Worm (Caenorhabditis elegans): Measurements from ENCODE around the gene H12I13.1.

H12I13.1 gene

DNA sequence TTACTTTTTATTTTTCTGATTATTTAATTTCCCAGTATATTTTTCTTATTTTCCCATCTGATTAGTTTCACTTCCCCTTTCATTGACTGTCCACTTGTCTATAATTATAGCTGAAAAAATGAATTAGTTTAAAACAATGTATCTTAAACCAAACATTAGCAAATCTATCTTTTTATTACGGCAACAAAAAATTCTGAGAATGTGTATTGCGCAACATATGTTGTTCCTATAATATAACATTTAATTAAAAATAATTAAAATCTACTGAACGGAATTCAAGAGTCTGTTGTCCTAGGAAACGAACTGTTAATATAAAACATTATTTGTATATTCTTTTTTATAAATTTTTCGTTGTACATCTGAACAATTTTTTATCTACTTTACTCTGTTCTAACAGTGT, 43.0 kb upstream of the H12I13.1 start:
- TF ChIP-seq ccch-3 (GFP tag; optimal IDR thresholded peaks at IDR 0.05): no peak

DNA sequence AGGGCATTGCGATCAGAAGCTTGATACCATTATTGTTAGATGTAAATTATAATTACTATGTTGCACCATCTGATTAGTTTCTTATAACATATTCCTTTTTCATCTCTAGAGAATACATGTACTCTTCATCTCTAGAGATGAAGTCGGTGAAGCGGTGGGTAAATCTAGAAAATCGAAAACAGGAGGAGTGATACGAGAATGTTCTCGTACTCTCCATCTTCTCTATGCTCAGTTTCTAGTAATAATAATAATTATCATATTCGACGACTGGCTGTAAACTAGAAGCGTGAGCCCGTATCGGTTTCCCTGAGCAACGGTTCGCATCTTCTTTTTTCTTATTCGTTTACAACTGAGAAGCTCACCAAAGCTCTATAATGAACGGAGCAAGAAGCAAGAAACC, 40.8 kb upstream of the H12I13.1 start:
- TF ChIP-seq madf-3 (GFP tag; IDR thresholded peaks at IDR 0.05) (no peak), egl-44 (GFP tag; IDR thresholded peaks at IDR 0.05) (no peak)

ce11 chrII:6103986-6104385, 37.0 kb upstream of the H12I13.1 start:
- no peak for TF ChIP-seq F10E7.11 (tag; optimal IDR thresholded peaks at IDR 0.05)
- TF ChIP-seq snpc-4 (GFP tag; optimal IDR thresholded peaks at IDR 0.05): no peak
- TF ChIP-seq snpc-4 (tag; optimal IDR thresholded peaks at IDR 0.05): no peak
- no peak for TF ChIP-seq die-1 (tag; optimal IDR thresholded peaks at IDR 0.05)
- no peak for TF ChIP-seq aptf-3 (GFP tag; IDR thresholded peaks at IDR 0.05)

ce11 chrII:6101475-6101874, 34.5 kb upstream of the H12I13.1 start:
- TF ChIP-seq chd-7 (tag; optimal IDR thresholded peaks at IDR 0.05) (no peak), F39B2.1 (GFP tag; IDR thresholded peaks at IDR 0.05) (no peak), ekl-4 (GFP tag; IDR thresholded peaks at IDR 0.05) (no peak), lin-35 (GFP tag; optimal IDR thresholded peaks at IDR 0.05) (no peak), xnd-1 (tag; optimal IDR thresholded peaks at IDR 0.05) (no peak), F10E7.11 (tag; optimal IDR thresholded peaks at IDR 0.05) (no peak), unc-130 (GFP tag; optimal IDR thresholded peaks at IDR 0.05) (no peak), F49E8.2 (tag; optimal IDR thresholded peaks at IDR 0.05; ENCODE audit: insufficient read depth) (no peak), snpc-1.1 (tag; optimal IDR thresholded peaks at IDR 0.05; ENCODE audit: insufficient read depth) (no peak), hrde-1 (tag; optimal IDR thresholded peaks at IDR 0.05; ENCODE audit: borderline replicate concordance) (no peak), lag-1 (GFP tag; IDR thresholded peaks at IDR 0.05) (no peak), ztf-26 (tag; optimal IDR thresholded peaks at IDR 0.05) (no peak), rcor-1 (GFP tag; IDR thresholded peaks at IDR 0.05) (no peak)

DNA sequence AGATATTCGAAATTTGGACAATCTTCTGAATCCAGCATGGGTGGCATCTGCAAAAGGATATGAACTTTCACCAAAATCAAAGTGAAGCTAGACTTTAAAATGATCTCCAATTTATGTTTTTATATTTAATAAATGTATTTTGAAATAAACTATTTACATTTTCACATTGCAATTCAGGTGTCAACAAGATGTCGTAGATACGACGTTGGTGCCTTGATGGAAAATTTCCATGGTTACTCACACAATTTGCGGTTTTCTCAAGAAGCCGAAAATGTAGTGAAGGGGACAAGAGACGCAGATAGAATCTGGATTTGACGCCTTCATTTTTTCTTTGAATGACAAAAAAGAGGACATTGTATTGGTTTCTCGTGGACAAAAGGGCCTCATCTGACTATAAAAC, 32.5 kb upstream of the H12I13.1 start, which contains the start of gene rgs-3:
rgs-3 (plus strand) TSS at position 301 of the 400 bp plus-strand sequence.
- TF ChIP-seq rec-8 (tag; optimal IDR thresholded peaks at IDR 0.05): no peak
- TF ChIP-seq chd-7 (tag; optimal IDR thresholded peaks at IDR 0.05): no peak
- TF ChIP-seq madf-10 (tag; optimal IDR thresholded peaks at IDR 0.05): no peak
- no peak for TF ChIP-seq pha-4 (tag; optimal IDR thresholded peaks at IDR 0.05)
- no peak for TF ChIP-seq nhr-27 (tag; optimal IDR thresholded peaks at IDR 0.05)
- TF ChIP-seq nfyb-1 (GFP tag; IDR thresholded peaks at IDR 0.05): no peak
- no peak for TF ChIP-seq rcor-1 (GFP tag; IDR thresholded peaks at IDR 0.05)
- TF ChIP-seq ztf-3 (GFP tag; optimal IDR thresholded peaks at IDR 0.05): no peak
- no peak for TF ChIP-seq lin-40 (tag; optimal IDR thresholded peaks at IDR 0.05)
- no peak for TF ChIP-seq aptf-3 (GFP tag; IDR thresholded peaks at IDR 0.05)
- no peak for TF ChIP-seq mcd-1 (GFP tag; IDR thresholded peaks at IDR 0.05)
- TF ChIP-seq Y95B8A.8 (GFP tag; IDR thresholded peaks at IDR 0.05): no peak
- no peak for TF ChIP-seq ceh-27 (GFP tag; optimal IDR thresholded peaks at IDR 0.05)
- TF ChIP-seq zim-3 (tag; optimal IDR thresholded peaks at IDR 0.05): no peak
- no peak for TF ChIP-seq ztf-18 (tag; optimal IDR thresholded peaks at IDR 0.05)
- TF ChIP-seq gei-17 (GFP tag; optimal IDR thresholded peaks at IDR 0.05): no peak
- TF ChIP-seq F52B5.7 (tag; optimal IDR thresholded peaks at IDR 0.05): no peak
- no peak for TF ChIP-seq nhr-90 (tag; optimal IDR thresholded peaks at IDR 0.05)
- TF ChIP-seq aptf-2 (GFP tag; conservative IDR thresholded peaks at IDR 0.05): no peak

Data from whole organism, young adult.